Worm (Caenorhabditis elegans) whole organism, L2 larva: ENCODE results near the gene F59B10.4.
"Not testable (repeated sequence)": the region's sequence is repeated elsewhere in the genome, so short reads cannot be mapped to it uniquely, and the experiment has no call there.

Experiments used
- C34F6.9 ChIP-seq: fragments of 150-350 bp; optimal IDR thresholded peaks from 2 replicates; lab custom pipeline; 2014; ENCODE audit warnings: missing biosample characterization, missing genetic modification characterization
- R02D3.7 ChIP-seq: fragments of 150-350 bp; optimal IDR thresholded peaks from 2 replicates; lab custom pipeline; 2014; ENCODE audit warnings: missing biosample characterization, missing genetic modification characterization
- ZK546.5 ChIP-seq: sonication (generic microtip); optimal IDR thresholded peaks from 2 replicates; lab custom pipeline; 2017; ENCODE audit warnings: missing biosample characterization, missing genetic modification characterization
- alr-1 ChIP-seq: fragments of 150-350 bp; optimal IDR thresholded peaks from 2 replicates; lab custom pipeline; 2014; ENCODE audit warnings: missing biosample characterization, missing genetic modification characterization
- aly-2 ChIP-seq: fragments of 150-350 bp; optimal IDR thresholded peaks from 2 replicates; lab custom pipeline; 2014; ENCODE audit warnings: missing biosample characterization, missing genetic modification characterization
- ama-1 ChIP-seq: fragments of 150-350 bp; optimal IDR thresholded peaks from 2 replicates; lab custom pipeline; 2018; ENCODE audit warnings: inconsistent platforms
- blmp-1 ChIP-seq: sonication (generic microtip); optimal IDR thresholded peaks from 2 replicates; lab custom pipeline; 2017; ENCODE audit warnings: missing genetic modification characterization, mild to moderate bottlenecking, missing compliant biosample characterization, antibody characterized with exemption, moderate library complexity; ENCODE audit not compliant: insufficient read depth
- ceh-16 ChIP-seq: fragments of 150-350 bp; optimal IDR thresholded peaks from 2 replicates; lab custom pipeline; 2014; ENCODE audit warnings: missing biosample characterization, missing genetic modification characterization
- dmd-4 ChIP-seq: sonication (generic microtip); optimal IDR thresholded peaks from 2 replicates; lab custom pipeline; 2017; ENCODE audit warnings: missing biosample characterization, missing genetic modification characterization
- fos-1 ChIP-seq: fragments of 150-350 bp; optimal IDR thresholded peaks from 2 replicates; lab custom pipeline; 2014; ENCODE audit warnings: missing biosample characterization, missing genetic modification characterization
- lin-11 ChIP-seq: fragments of 150-350 bp; sonication (generic microtip); optimal IDR thresholded peaks from 2 replicates; lab custom pipeline; 2014; ENCODE audit warnings: missing biosample characterization, missing genetic modification characterization, inconsistent platforms, mixed read lengths
- lin-13 ChIP-seq: fragments of 150-350 bp; optimal IDR thresholded peaks from 2 replicates; lab custom pipeline; 2014; ENCODE audit warnings: missing biosample characterization, missing genetic modification reagents, missing genetic modification characterization
- lin-39 ChIP-seq: fragments of 150-350 bp; optimal IDR thresholded peaks from 2 replicates; lab custom pipeline; 2014; ENCODE audit warnings: missing biosample characterization, missing genetic modification reagents, missing genetic modification characterization
- mab-5 ChIP-seq: fragments of 150-350 bp; optimal IDR thresholded peaks from 2 replicates; lab custom pipeline; 2014; ENCODE audit warnings: missing biosample characterization, missing genetic modification characterization
- mbf-1 ChIP-seq: sonication (generic microtip); optimal IDR thresholded peaks from 2 replicates; lab custom pipeline; 2017; ENCODE audit warnings: missing biosample characterization, missing genetic modification characterization
- mdl-1 ChIP-seq, 2 experiments: fragments of 150-350 bp in 1 of 2; sonication (generic microtip) in 1 of 2; optimal IDR thresholded peaks; 2 replicates each; lab custom pipeline; 2017; ENCODE audit warnings: missing biosample characterization in 2 of 2, missing genetic modification characterization in 2 of 2
- nhr-10 ChIP-seq: sonication (generic microtip); optimal IDR thresholded peaks from 2 replicates; lab custom pipeline; 2017; ENCODE audit warnings: missing biosample characterization, missing genetic modification characterization
- nhr-12 ChIP-seq: fragments of 150-350 bp; optimal IDR thresholded peaks from 2 replicates; lab custom pipeline; 2014; ENCODE audit warnings: missing biosample characterization, missing genetic modification characterization
- nhr-129 ChIP-seq: fragments of 150-350 bp; optimal IDR thresholded peaks from 2 replicates; lab custom pipeline; 2014; ENCODE audit warnings: missing biosample characterization, missing genetic modification characterization
- nhr-23 ChIP-seq: fragments of 150-350 bp; optimal IDR thresholded peaks from 2 replicates; lab custom pipeline; 2014; ENCODE audit warnings: missing biosample characterization, missing genetic modification reagents, missing genetic modification characterization
- nhr-237 ChIP-seq: fragments of 150-350 bp; optimal IDR thresholded peaks from 2 replicates; lab custom pipeline; 2014; ENCODE audit warnings: missing biosample characterization, missing genetic modification characterization
- nhr-25 ChIP-seq: fragments of 150-350 bp; sonication (generic microtip); optimal IDR thresholded peaks from 3 replicates; lab custom pipeline; 2014; ENCODE audit warnings: missing biosample characterization, missing genetic modification characterization
- nhr-77 ChIP-seq: fragments of 150-350 bp; optimal IDR thresholded peaks from 2 replicates; lab custom pipeline; 2014; ENCODE audit warnings: missing biosample characterization, missing genetic modification characterization
- peb-1 ChIP-seq: fragments of 150-350 bp; optimal IDR thresholded peaks from 2 replicates; lab custom pipeline; 2014; ENCODE audit warnings: missing biosample characterization, missing genetic modification characterization
- sem-4 ChIP-seq: fragments of 150-350 bp; optimal IDR thresholded peaks from 2 replicates; lab custom pipeline; 2014; ENCODE audit warnings: missing biosample characterization, missing genetic modification reagents, missing genetic modification characterization
- sma-3 ChIP-seq: sonication (generic microtip); optimal IDR thresholded peaks from 2 replicates; lab custom pipeline; 2016; ENCODE audit warnings: missing genetic modification reagents, missing genetic modification characterization, missing compliant biosample characterization
- sma-9 ChIP-seq, 2 experiments: fragments of 150-350 bp in 1 of 2; sonication (generic microtip) in 1 of 2; optimal IDR thresholded peaks; 2 replicates each; lab custom pipeline; 2014 to 2016; ENCODE audit warnings: missing genetic modification characterization in 2 of 2, mild to moderate bottlenecking in 1 of 2, missing biosample characterization in 1 of 2, missing compliant biosample characterization in 1 of 2, missing genetic modification reagents in 1 of 2, moderate library complexity in 1 of 2
- snpc-4 ChIP-seq: fragments of 150-350 bp; optimal IDR thresholded peaks from 2 replicates; lab custom pipeline; 2014; ENCODE audit warnings: missing biosample characterization, missing genetic modification characterization
- unc-55 ChIP-seq: fragments of 150-350 bp; sonication (generic microtip); optimal IDR thresholded peaks from 3 replicates; lab custom pipeline; 2014; ENCODE audit warnings: missing biosample characterization, missing genetic modification reagents, missing genetic modification characterization
- unc-62 ChIP-seq: fragments of 150-350 bp; optimal IDR thresholded peaks from 2 replicates; lab custom pipeline; 2014; ENCODE audit warnings: missing biosample characterization, missing genetic modification reagents, missing genetic modification characterization
- ztf-11 ChIP-seq: sonication (generic microtip); optimal IDR thresholded peaks from 2 replicates; lab custom pipeline; 2017; ENCODE audit warnings: missing biosample characterization, missing genetic modification characterization
- ztf-4 ChIP-seq: fragments of 150-350 bp; optimal IDR thresholded peaks from 2 replicates; lab custom pipeline; 2014; ENCODE audit warnings: missing biosample characterization, missing genetic modification characterization

The F59B10.4 gene

DNA sequence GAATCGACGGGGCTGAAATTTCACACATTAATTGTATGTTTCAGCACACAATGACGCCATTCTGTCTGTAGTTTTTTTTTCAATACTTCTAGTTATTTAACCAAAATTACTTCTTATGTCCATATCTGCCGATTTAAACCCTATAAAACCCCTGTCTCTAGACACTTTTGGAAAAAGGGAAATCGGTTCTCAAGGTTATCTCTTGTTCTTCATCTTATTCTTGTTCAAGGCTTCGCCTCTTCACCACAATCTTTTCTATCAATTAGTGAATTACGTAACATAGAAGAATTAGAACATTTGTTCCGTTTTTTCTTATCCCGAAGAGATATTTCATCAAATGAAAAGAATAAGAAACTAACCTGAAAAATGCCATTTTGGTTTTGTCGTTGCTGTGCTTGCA is 18.2 kb downstream of the F59B10.4 start:
- TF ChIP-seq peb-1 (tag; lab: Kevin White, UChicago) = no peak
- no peak for TF ChIP-seq nhr-23 (tag; lab: Kevin White, UChicago)
- TF ChIP-seq ceh-16 (tag; lab: Kevin White, UChicago) = peak; percentile 32
- TF ChIP-seq nhr-77 = no peak
- TF ChIP-seq mbf-1 (tag; lab: Kevin White, UChicago) = no peak
- no peak for TF ChIP-seq mdl-1 (tag; optimal IDR thresholded peaks at IDR 0.05; lab: Kevin White, UChicago)
- TF ChIP-seq sma-9 (GFP tag; optimal IDR thresholded peaks at IDR 0.05; lab: Kevin White, UChicago) = peak; percentile 20
- no peak for TF ChIP-seq sma-9 (tag; optimal IDR thresholded peaks at IDR 0.05; lab: Kevin White, UChicago)
- no peak for TF ChIP-seq dmd-4 (tag; lab: Kevin White, UChicago)
- TF ChIP-seq mab-5 (tag; lab: Kevin White, UChicago) = no peak
- peak; percentile 55 for TF ChIP-seq blmp-1 (tag; lab: Kevin White, UChicago)
- no peak for TF ChIP-seq lin-39
- TF ChIP-seq aly-2 (tag; lab: Kevin White, UChicago) = no peak
- no peak for TF ChIP-seq nhr-237
- TF ChIP-seq ama-1 (lab: Kevin White, UChicago) = no peak
- peak; percentile 50 for TF ChIP-seq nhr-25 (tag; lab: Kevin White, UChicago)
- TF ChIP-seq, all 48 proteins: peak for 4

DNA sequence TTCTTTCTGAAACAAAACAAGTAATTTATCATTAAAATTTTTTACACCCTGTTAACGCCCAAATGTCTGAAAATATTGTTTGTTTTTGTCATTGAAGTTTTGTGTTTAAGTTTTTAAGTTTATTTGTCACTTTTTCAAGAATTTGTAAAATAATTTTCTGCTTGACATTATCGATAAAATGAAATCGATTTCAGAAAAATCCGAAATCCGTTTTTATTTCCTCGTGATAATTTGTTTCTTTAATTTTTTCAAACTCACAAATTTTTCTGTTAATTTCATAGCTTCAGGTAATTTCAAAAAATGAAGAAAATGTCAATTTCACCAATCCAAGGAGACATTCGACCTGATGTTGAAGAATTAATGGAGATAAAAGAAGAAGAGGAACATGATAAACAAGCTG is 23.0 kb downstream of the F59B10.4 start, which contains the start of gene ZK666.12:
TSS of gene ZK666.12 (plus strand) at position 301 of the 400 bp plus-strand sequence.
- TF ChIP-seq R02D3.7 = no peak
- TF ChIP-seq unc-62 (GFP tag; lab: Kevin White, UChicago) = no peak
- TF ChIP-seq fos-1 (tag; lab: Kevin White, UChicago) = no peak
- TF ChIP-seq nhr-237 = no peak
- no peak for TF ChIP-seq nhr-129 (tag; lab: Kevin White, UChicago)
- TF ChIP-seq lin-39 = no peak
- no peak for TF ChIP-seq mbf-1 (tag; lab: Kevin White, UChicago)
- TF ChIP-seq nhr-23 (tag; lab: Kevin White, UChicago) = no peak

DNA sequence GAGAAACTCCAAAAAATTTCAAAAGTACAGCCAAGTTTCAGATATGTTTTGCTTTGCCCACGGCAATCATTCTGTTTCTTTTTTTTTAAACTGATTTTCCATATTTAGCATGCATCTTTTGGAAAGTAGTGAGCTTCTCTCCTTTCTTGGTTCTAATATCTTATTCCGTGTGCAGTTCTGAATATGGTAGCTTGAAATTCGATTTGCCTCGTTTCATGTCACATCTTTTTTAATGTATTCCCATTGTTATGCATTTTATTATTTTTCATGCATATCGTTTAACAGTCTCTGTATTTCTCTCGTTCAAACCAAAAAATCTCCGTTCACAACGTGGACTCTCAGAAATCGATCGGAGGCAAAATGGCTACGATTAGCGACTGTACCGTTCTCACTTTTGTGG is 24.4 kb downstream of the F59B10.4 start, which contains the start of gene ZK666.14:
TSS of gene ZK666.14 (plus strand) at position 301 of the 400 bp plus-strand sequence.
- TF ChIP-seq sma-3 (GFP tag; lab: Kevin White, UChicago) = no peak
- TF ChIP-seq nhr-129 (tag; lab: Kevin White, UChicago) = no peak
- no peak for TF ChIP-seq C34F6.9 (tag; lab: Kevin White, UChicago)
- no peak for TF ChIP-seq unc-55 (GFP tag; lab: Kevin White, UChicago)
- TF ChIP-seq ztf-11 (tag; lab: Kevin White, UChicago) = no peak
- no peak for TF ChIP-seq lin-13 (GFP tag; lab: Kevin White, UChicago)
- no peak for TF ChIP-seq mbf-1 (tag; lab: Kevin White, UChicago)
- no peak for TF ChIP-seq ztf-4 (tag; lab: Kevin White, UChicago)
- no peak for TF ChIP-seq fos-1 (tag; lab: Kevin White, UChicago)
- no peak for TF ChIP-seq lin-11 (tag; lab: Kevin White, UChicago)
- no peak for TF ChIP-seq nhr-12 (tag; lab: Kevin White, UChicago)
- TF ChIP-seq, all 48 proteins: peak for 0

DNA sequence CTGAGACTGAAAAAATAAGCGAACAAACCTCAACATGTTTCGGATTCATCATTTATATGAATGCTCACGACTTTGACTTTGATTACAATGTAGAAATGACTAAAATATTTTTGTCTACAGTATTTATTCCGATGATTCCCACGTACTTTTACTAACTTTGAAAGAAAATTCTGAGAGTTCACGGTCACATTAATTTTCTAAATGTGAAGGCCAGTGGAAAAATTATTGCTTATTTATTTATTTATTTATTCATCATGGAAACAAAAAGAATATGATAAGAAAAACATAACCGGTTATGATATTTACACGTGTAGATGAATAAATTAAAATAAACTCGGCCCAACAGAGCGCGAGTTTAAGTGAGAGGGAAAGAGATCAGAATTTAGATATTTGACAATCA is 25.9 kb downstream of the F59B10.4 start, which contains the start of gene ZK666.8:
TSS of gene ZK666.8 (minus strand) at position 101 of the 400 bp plus-strand sequence.
- not testable (repeated sequence) for TF ChIP-seq lin-11, blmp-1, ZK546.5 (tag; lab: Kevin White, UChicago)

DNA sequence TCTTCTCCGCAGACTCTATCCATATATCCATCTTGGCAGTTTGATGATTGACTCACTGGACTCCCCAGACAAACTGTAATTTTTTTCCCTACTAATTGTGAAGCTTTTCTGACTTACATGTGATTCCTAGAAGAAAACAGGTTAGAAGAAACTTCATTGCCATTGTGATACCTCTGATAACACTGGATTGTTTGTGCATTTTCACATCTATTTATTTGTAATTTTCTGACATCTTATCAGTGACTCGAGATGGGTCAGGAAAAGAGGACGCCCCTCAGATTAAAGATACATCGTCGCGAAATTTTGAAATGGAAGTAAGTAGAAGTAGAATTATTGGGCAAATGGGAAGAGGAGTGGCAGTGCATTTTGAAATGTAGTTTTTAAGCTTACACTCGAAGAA is 28.6 kb downstream of the F59B10.4 start, which contains the start of gene clec-61:
TSS of gene clec-61 (minus strand) at position 209 of the 400 bp plus-strand sequence.
- no peak for TF ChIP-seq nhr-25 (tag; lab: Kevin White, UChicago)
- TF ChIP-seq nhr-23 (tag; lab: Kevin White, UChicago) = no peak
- TF ChIP-seq nhr-10 = no peak
- TF ChIP-seq snpc-4 (tag; lab: Kevin White, UChicago) = no peak
- no peak for TF ChIP-seq aly-2 (tag; lab: Kevin White, UChicago)
- no peak for TF ChIP-seq sem-4
- TF ChIP-seq alr-1 = no peak
